Worm (Caenorhabditis elegans) whole organism, late embryonic: ENCODE measurements around the gene K07C11.10.

Experiments used
- ceh-31 ChIP-seq: sonication (generic microtip); optimal IDR thresholded peaks from 2 replicates; lab custom pipeline; 2016; ENCODE audit warnings: missing genetic modification characterization, missing compliant biosample characterization
- ceh-9 ChIP-seq: sonication (generic microtip); optimal IDR thresholded peaks from 2 replicates; lab custom pipeline; 2016; ENCODE audit warnings: mild to moderate bottlenecking, missing genetic modification characterization, inconsistent platforms, missing compliant biosample characterization
- hlh-15 ChIP-seq: sonication (generic microtip); optimal IDR thresholded peaks from 2 replicates; lab custom pipeline; 2016; ENCODE audit warnings: missing genetic modification characterization, missing compliant biosample characterization
- mec-3 ChIP-seq: sonication (generic microtip); optimal IDR thresholded peaks from 2 replicates; lab custom pipeline; 2016; ENCODE audit warnings: borderline replicate concordance, missing genetic modification characterization, missing compliant biosample characterization
- pat-9 ChIP-seq: fragments of 200-800 bp; sonication (Bioruptor generic); optimal IDR thresholded peaks from 2 replicates; lab custom pipeline; 2018; ENCODE audit warnings: mild to moderate bottlenecking, missing genetic modification characterization, moderate library complexity, missing compliant biosample characterization
- pha-2 ChIP-seq: sonication (generic microtip); optimal IDR thresholded peaks from 2 replicates; lab custom pipeline; 2017; ENCODE audit warnings: mild to moderate bottlenecking, missing genetic modification characterization, missing compliant biosample characterization
- unc-55 ChIP-seq: sonication (generic microtip); optimal IDR thresholded peaks from 2 replicates; lab custom pipeline; 2017; ENCODE audit warnings: missing biosample characterization, missing genetic modification reagents, missing genetic modification characterization

DNA sequence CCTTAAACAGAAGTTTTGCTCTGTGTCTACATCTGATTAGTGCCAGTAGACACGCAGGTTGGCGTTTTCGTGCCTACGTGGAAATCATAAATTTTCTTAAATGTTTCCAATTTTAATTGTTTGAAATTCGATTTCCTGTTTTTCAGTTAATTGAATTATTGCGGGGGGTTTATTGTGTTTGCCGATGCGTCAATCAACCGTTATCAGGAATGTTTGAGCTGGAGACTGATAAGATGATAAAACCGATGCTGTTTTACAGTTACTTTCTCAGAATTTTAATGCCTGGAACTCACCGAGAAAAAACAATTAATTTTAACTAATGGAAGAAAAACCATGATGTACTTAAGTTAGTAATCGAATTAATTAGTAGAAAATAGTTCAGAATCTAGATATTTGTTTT lies 9.6 kb downstream of the K07C11.10 start:
- TF ChIP-seq pha-2 (tag; lab: Kevin White, UChicago) (no peak), ceh-31 (tag; lab: Kevin White, UChicago) (no peak), hlh-15 (no peak), unc-55 (GFP tag; lab: Kevin White, UChicago) (no peak), ceh-9 (no peak), mec-3 (tag; lab: Kevin White, UChicago) (no peak), pat-9 (no peak)
